Fruit fly (Drosophila melanogaster) S2 (cell line): ENCODE results near the gene CG14315.

ENCODE experiments used
- CG8478 ChIP-seq: fragments of >200 bp; optimal IDR thresholded peaks from 2 replicates; lab custom pipeline; 2018
- CTCF ChIP-seq, 2 experiments: fragments of >200 bp; optimal IDR thresholded peaks; 2 replicates each; lab custom pipeline; 2018

Gene CG14315

DNA sequence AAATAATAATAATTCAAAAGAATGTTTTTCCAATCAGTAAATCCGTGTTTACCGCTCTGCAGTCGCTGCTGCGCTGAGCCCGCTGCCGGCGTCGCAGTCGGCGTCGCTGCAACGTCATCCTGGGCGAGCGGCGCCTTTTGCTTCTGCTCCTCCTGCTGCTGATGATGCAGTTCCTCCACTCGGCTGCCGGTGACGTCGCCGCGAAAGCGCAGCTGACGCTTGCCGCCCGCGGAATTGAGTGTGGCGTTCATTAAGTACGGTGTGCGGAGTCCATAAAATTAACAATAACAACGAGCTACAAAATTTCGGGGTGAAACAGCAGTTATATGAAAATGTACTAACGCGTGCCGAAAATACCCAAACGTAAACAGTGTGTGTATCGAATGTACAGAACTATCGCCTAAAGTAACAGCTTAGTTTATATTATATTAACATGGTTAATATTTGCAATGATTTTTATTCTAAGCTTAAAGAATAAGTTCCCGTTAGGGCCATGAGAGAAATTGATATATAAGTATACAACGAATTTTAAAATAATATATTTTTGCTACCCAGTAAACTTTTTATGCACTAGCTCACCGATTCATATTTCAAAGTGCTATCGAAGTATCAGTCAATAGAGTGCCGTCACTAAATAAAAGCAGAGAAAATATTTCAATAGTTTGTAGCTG, 5.7 kb downstream of the CG14315 start, which contains the start of the genes CG7218 and Cbp20:
Gene CG7218, minus strand, starts transcription at position 346 of the 671 bp plus-strand sequence.
Gene Cbp20, plus strand, starts transcription at position 610 of the 671 bp plus-strand sequence.
- no peak for TF ChIP-seq CG8478 (lab: Kevin White, UChicago)
- TF ChIP-seq CTCF (optimal IDR thresholded peaks at IDR 0.05; lab: Kevin White, UChicago) = no peak

DNA sequence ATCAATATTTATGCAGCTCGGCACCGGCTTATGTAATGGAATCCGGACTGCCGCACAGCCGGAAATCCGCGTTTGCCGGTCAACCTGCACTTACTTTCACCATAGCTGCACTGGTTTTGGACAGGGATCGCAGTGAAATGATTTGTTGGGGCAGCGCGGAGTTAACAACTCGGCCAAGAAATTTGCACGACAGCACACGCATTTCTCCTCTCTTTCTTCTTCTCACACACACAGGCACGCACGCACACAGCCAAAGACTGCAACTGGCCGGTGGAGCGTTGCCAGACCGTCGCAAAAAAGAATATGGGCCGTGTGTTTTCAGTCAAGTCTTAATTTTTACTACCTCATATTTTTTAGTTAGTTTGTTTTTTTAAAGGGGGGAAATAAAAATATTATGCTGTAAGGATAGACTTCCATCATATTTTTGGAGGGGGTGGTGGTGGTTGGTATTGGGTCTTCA, 7.8 kb downstream of the CG14315 start:
- TF ChIP-seq CTCF (optimal IDR thresholded peaks at IDR 0.05; lab: Kevin White, UChicago) (no peak), CG8478 (lab: Kevin White, UChicago) (no peak)

dm6 chr3R:18167173-18167415, 8.6 kb downstream of the CG14315 start, which contains the start of the genes CG7215 and Prx5:
Gene CG7215, minus strand, starts transcription at chr3R:18167273.
Gene Prx5, minus strand, starts transcription at chr3R:18167273.
- no peak for TF ChIP-seq CTCF (optimal IDR thresholded peaks at IDR 0.05; lab: Kevin White, UChicago)
- no peak for TF ChIP-seq CG8478 (lab: Kevin White, UChicago)

DNA sequence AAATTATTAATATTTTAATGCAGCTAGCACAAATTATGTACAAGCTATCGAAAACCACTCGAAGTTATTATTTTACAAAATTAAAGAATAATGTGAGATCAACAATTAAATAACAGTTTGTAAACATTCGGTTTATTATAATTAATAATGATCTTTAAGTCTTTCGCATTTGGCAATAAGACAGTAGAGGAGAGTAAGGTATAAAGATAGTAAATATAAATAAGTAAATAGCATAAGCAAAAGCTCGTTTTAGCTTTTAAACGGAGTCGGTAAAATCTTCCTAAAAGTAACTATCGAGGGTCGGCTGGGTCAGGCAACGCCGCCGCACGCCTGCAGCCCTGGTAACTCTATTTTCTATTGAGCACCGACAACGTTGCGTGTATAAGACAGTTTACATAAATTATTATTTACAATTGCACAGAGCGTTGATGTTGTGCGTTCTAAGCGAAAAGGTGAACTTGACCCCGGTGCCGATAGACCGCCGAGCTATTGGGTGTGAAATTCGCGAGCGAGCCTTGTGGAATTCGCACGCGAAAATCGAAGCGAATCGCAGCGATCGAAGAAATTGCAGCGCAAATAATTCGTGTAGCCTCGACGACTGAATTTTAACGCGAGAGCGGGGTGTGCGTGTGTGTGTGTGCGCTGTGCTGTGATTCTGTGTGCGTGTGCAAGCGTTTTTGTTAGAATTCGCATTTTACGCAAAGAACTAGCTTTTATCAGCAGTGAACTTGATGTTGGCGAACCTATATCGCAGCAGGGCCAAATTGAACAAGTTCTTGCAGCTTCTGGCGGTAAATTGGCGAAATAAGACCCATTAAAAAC, 9.1 kb downstream of the CG14315 start, which contains the start of gene wrd:
Gene wrd, plus strand, starts transcription at position 342 of the 822 bp plus-strand sequence.
- TF ChIP-seq CTCF (optimal IDR thresholded peaks at IDR 0.05; lab: Kevin White, UChicago) = no peak
- TF ChIP-seq CG8478 (lab: Kevin White, UChicago) = no peak

dm6 chr3R:18168398-18168797, 9.9 kb downstream of the CG14315 start:
- TF ChIP-seq CTCF (optimal IDR thresholded peaks at IDR 0.05; lab: Kevin White, UChicago) (peak in 1 of 2 experiments; percentile 27), CG8478 (lab: Kevin White, UChicago) (no peak)

DNA sequence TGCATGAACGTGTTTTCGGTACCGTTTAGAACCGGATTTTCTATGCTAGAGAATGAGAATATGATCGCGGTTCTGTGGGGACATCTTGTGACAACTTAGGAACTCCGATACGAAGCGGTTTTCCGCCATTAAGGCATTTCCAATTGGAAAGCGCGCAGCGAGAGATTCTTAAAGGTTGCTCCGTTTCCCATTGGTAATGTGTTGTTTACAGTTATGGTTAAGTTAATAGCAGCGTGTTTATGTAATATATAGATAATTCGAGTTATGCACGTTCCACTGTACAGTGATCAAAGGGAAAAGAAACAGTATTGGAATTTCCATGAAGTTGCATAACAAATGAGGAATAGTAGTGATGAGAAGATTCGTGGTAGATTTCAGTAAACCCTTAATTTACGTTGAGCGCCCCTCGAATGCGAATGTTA, 10.4 kb downstream of the CG14315 start:
- no peak for TF ChIP-seq CG8478 (lab: Kevin White, UChicago)
- TF ChIP-seq CTCF (optimal IDR thresholded peaks at IDR 0.05; lab: Kevin White, UChicago) = no peak

DNA sequence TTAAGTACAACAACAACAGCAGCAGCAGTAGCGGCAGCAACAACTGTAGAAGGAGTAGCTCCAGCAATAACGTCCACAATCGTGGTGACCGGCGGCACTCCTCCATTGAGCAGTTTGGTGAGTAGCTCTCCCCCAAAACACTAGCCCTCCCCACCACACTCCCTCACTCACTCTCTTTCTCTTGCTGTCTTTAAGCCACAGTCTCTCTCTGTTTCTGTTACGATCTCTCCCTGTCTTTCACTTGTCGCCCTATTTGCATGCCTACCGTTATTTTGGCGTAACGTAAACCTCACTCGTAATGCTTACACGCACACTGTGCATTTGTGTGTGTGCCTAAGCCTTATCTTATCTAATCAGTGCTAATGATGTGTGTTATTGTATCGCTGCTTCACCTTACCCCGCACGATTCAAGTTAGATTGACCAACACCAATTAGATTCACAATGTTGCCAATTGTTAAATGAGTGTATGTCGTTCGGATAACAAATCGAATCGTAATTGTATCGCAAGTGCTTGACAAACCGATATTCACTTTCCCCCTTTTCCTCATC, 11.6 kb downstream of the CG14315 start:
- TF ChIP-seq CG8478 (lab: Kevin White, UChicago) = no peak
- no peak for TF ChIP-seq CTCF (optimal IDR thresholded peaks at IDR 0.05; lab: Kevin White, UChicago)

DNA sequence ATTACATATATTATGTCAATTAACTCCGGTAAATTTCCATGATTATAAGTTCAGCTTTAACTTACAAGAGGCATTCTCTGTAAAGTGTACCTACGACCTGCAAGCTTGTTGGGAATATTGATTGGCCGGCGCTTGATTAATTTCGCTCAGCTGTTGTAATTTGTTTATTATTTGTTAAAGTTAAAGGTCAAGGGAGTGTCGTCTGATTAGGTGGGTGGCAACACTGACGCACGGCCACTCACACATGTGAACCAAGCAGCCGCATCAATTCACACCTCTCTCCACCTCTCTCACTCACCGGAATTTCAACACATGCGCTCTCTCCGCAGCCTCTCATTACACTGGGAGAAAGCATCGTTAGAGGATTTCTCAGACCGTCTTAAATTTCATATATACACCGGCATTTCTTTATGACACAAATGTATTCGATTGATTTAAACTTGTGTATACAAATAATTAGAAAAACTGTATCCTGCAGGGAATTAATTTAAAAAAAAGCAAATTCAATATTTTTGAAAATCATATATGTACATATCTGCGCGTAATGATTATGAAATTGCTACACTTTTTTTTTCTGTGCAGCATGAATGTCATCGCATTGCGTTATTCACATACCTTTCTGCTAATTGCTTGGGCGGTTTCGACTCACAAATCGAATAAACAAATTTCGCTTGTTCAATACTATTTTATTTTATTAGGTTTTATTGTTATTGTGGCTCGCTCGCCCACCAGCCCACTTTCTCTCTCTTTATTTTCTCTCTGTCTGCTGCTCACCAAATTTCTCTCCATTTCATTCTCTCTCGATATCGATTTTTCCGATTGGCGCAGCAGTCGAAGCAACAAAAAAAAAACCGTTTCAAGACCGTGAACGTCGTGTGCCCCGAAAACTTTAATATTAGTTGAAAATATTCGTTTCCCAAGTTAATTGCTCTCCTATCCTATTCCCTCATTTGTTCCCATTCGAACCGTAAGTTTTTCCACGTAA, 13.8 kb downstream of the CG14315 start:
- TF ChIP-seq CTCF (optimal IDR thresholded peaks at IDR 0.05; lab: Kevin White, UChicago) = no peak
- TF ChIP-seq CG8478 (lab: Kevin White, UChicago) = no peak

dm6 chr3R:18183244-18183643, 24.7 kb downstream of the CG14315 start, which contains the start of gene cdm:
Gene cdm, minus strand, starts transcription at chr3R:18183479.
- TF ChIP-seq CTCF (optimal IDR thresholded peaks at IDR 0.05; lab: Kevin White, UChicago) (no peak), CG8478 (lab: Kevin White, UChicago) (no peak)

DNA sequence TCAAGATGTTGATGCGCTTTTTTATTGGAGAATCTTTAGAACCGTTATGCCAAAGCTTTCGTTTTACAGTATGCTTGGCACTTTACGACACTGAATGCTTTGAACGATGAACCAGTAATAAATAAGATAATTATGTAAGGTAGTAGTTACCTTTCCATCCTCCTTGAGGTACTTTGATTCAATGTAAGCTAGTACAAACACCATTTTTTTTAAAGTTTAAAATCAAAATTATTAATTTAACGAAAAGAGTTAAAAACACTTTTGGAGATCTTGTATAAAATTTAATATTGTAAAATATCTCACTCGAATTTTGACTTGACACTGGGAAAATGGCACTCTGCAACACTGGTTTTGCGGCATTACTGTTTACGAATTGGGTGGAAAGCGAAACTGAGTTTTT, 26.9 kb downstream of the CG14315 start, which contains the start of the genes Arp5 and CG7208:
Gene Arp5, plus strand, starts transcription at position 114 of the 400 bp plus-strand sequence.
Gene CG7208, minus strand, starts transcription at position 331 of the 400 bp plus-strand sequence.
- TF ChIP-seq CG8478 (lab: Kevin White, UChicago) (no peak), CTCF (optimal IDR thresholded peaks at IDR 0.05; lab: Kevin White, UChicago) (no peak)

DNA sequence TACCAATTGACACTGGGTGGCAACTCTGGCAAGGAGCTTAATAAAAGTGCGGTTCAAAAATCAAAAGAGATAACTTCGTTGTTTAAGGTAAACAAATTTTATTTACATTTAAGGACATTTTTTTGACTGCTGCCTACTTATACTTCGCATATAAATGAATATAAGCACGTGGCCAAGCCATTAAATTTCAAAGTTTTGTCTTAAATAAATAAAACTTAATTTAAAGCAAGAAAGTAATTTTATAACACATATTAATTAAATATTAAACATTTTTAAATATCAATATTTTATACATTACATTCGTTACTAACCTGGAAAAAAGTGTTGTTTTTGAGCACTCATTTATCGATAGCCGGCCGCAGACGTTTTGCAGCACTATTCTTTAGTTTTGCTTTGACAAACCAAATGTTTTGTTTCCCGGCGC, 30.2 kb downstream of the CG14315 start, which contains the start of the genes CG12321 and MED17:
Gene CG12321, minus strand, starts transcription at position 6 of the 424 bp plus-strand sequence.
Gene MED17, plus strand, starts transcription at position 371 of the 424 bp plus-strand sequence.
- TF ChIP-seq CTCF (optimal IDR thresholded peaks at IDR 0.05; lab: Kevin White, UChicago) (no peak), CG8478 (lab: Kevin White, UChicago) (no peak)

DNA sequence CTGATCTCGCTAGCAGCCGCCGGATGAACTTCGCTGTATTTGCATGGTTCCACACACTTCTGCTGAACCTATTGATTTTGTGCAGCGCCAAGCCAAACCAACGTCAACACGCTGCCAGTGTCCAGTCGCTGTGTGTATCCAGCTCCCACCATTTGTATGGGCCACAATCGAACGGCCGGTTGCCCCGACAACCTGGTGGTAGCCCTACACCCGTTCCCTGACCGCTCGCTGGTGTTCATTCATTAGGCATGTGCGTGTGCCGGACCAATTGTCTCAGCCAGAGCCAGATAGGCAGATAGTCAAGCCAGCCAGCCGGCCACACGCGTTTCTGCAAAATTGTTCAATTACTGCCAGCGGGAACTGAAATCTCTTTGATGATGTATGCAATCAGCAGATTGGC, 33.4 kb downstream of the CG14315 start, which contains the start of gene CG14313:
Gene CG14313, minus strand, starts transcription at position 101 of the 400 bp plus-strand sequence.
- TF ChIP-seq CG8478 (lab: Kevin White, UChicago) (no peak), CTCF (optimal IDR thresholded peaks at IDR 0.05; lab: Kevin White, UChicago) (no peak)

DNA sequence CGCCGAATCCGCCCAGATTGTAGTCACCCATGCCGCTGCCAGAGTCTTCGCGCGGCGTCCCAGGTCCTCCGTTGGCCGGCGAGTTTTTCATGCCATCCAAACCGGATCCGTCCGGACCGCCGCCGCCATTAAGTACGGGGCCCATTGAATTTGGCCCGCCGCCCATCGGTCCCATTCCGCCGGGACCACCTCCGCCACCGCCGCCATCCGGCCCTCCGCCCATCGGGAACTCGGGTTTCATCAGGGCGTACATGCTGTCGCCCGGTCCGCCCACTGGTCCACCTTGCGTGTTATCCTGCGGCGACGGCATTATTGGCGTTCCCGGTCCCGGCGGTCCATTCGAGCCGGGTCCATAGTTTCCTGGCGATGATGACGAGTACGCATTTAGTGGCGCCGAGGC, 36.8 kb downstream of the CG14315 start:
- no peak for TF ChIP-seq CG8478 (lab: Kevin White, UChicago)
- TF ChIP-seq CTCF (optimal IDR thresholded peaks at IDR 0.05; lab: Kevin White, UChicago) = no peak
